Fruit fly (Drosophila melanogaster): ENCODE measurements around the gene AIF.

Gene AIF

dm6 chr2L:2177312-2177968, 25.9 kb downstream of the AIF start:
- TF ChIP-seq scrt (GFP tag; optimal IDR thresholded peaks at IDR 0.05) (no peak), Doc3 (GFP tag; IDR thresholded peaks at IDR 0.05; ENCODE audit: partially characterized antibody) (no peak), CG12299 (tag; optimal IDR thresholded peaks at IDR 0.05) (no peak), gsb-n (tag; optimal IDR thresholded peaks at IDR 0.05) (no peak), CG42726 (GFP tag; IDR thresholded peaks at IDR 0.05; ENCODE audit: partially characterized antibody) (no peak), lilli (GFP tag; optimal IDR thresholded peaks at IDR 0.05) (peak; percentile 64), ken (GFP tag; IDR thresholded peaks at IDR 0.05) (no peak), dpn (GFP tag; optimal IDR thresholded peaks at IDR 0.05) (peak; percentile 30 to 42), CG7372 (GFP tag; IDR thresholded peaks at IDR 0.05) (no peak), fd64A (GFP tag; optimal IDR thresholded peaks at IDR 0.05) (no peak), Dref (GFP tag; IDR thresholded peaks at IDR 0.05) (no peak), ara (GFP tag; IDR thresholded peaks at IDR 0.05) (no peak), aop (GFP tag; IDR thresholded peaks at IDR 0.05) (no peak), CG13287 (GFP tag; IDR thresholded peaks at IDR 0.05; ENCODE audit: partially characterized antibody) (no peak), CG7928 (GFP tag; optimal IDR thresholded peaks at IDR 0.05) (no peak), chinmo (GFP tag; IDR thresholded peaks at IDR 0.05; ENCODE audit: partially characterized antibody) (no peak), wek (GFP tag; optimal IDR thresholded peaks at IDR 0.05) (peak; percentile 6), ssp (GFP tag; IDR thresholded peaks at IDR 0.05) (peak; percentile 35; the same call in 1 of the 2 replicates), Oli (tag; optimal IDR thresholded peaks at IDR 0.05) (peak; percentile 63), jing (GFP tag; optimal IDR thresholded peaks at IDR 0.05) (no peak), CG14710 (tag; optimal IDR thresholded peaks at IDR 0.05) (no peak), CG11695 (GFP tag; IDR thresholded peaks at IDR 0.05) (no peak), CG17802 (tag; optimal IDR thresholded peaks at IDR 0.05) (no peak), CG17186 (GFP tag; optimal IDR thresholded peaks at IDR 0.05) (no peak), Xrp1 (GFP tag; IDR thresholded peaks at IDR 0.05) (peak; percentile 54; the same call in 1 of the 2 replicates), CG18599 (GFP tag; optimal IDR thresholded peaks at IDR 0.05) (peak; percentile 63), en (GFP tag; optimal IDR thresholded peaks at IDR 0.05) (peak; percentile 31), dati (GFP tag; IDR thresholded peaks at IDR 0.05) (no peak), ab (GFP tag; optimal IDR thresholded peaks at IDR 0.05) (peak; percentile 54), bowl (GFP tag; IDR thresholded peaks at IDR 0.05) (no peak), CG32772 (GFP tag; IDR thresholded peaks at IDR 0.05) (peak; percentile 27; the same call in 1 of the 2 replicates), z (GFP tag; IDR thresholded peaks at IDR 0.05) (0 out of 3 replicates have a peak, but pooled peaks have one; percentile 40), CG11456 (GFP tag; IDR thresholded peaks at IDR 0.05) (0 out of 3 replicates have a peak, but pooled peaks have one; percentile 60), Dip2 (GFP tag; IDR thresholded peaks at IDR 0.05) (no peak), CG10979 (tag; optimal IDR thresholded peaks at IDR 0.05) (peak; percentile 5), CG31441 (GFP tag; IDR thresholded peaks at IDR 0.05) (0 out of 2 replicates have a peak, but pooled peaks have one; percentile 33), toy (GFP tag; IDR thresholded peaks at IDR 0.05) (no peak), CG4328 (GFP tag; optimal IDR thresholded peaks at IDR 0.05) (no peak), CG14441 (GFP tag; IDR thresholded peaks at IDR 0.05) (peak; percentile 48), CG6175 (GFP tag; IDR thresholded peaks at IDR 0.05) (no peak), CG18262 (tag; optimal IDR thresholded peaks at IDR 0.05) (peak; percentile 37), CG9817 (tag; optimal IDR thresholded peaks at IDR 0.05) (peak; percentile 37), sisA (GFP tag; IDR thresholded peaks at IDR 0.05) (peak; percentile 34; the same call in 1 of the 2 replicates), Rfx (GFP tag; IDR thresholded peaks at IDR 0.05) (peak; percentile 62; the same call in 1 of the 2 replicates), gfzf (GFP tag; optimal IDR thresholded peaks at IDR 0.05) (no peak), Blimp-1 (GFP tag; optimal IDR thresholded peaks at IDR 0.05) (peak; percentile 41), Fer1 (GFP tag; optimal IDR thresholded peaks at IDR 0.05) (peak; percentile 43), Asciz (GFP tag; optimal IDR thresholded peaks at IDR 0.05) (no peak), so (GFP tag; IDR thresholded peaks at IDR 0.05) (no peak; the same call in 2 of the 3 replicates), NC2α (GFP tag; optimal IDR thresholded peaks at IDR 0.05) (no peak)
